Comparison of ENCODE assay signal across 1 worm cellular context in the genomic region with DNA sequence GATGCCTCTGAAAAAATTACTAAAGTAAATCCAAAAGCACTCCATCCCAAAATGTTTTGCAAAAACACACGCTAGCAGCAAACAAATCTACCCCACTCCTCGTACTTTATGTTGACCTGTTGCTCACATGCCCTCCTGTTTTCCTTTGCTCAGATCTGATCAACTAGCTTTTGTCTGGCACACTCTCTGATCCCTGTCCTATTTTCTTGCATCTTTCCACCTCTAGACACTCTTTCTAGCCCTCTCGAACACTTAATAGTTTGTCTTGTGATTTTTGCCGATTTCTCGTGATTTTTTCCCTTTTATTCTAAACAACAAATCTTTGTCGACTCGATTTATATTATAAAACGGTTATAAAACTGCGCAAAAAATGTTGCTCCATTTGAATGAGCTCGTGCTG.
TF ChIP-seq lines count a peak whose summit lies in the region.

A gene (plus strand): TSS at position 229 of the 400 bp plus-strand sequence.

TF ChIP-seq in whole organism, L1 larva, 84 proteins besides CTCF, POLR2A, EP300 and RAD21 (continued from another document):
- TF ChIP-seq C04F5.9 (tag; optimal IDR thresholded peaks at IDR 0.05; lab: Kevin White, UChicago) (no peak), lin-39 (tag; optimal IDR thresholded peaks at IDR 0.05; lab: Kevin White, UChicago) (no peak), fos-1 (tag; optimal IDR thresholded peaks at IDR 0.05; lab: Kevin White, UChicago) (no peak), zag-1 (tag; optimal IDR thresholded peaks at IDR 0.05; lab: Kevin White, UChicago) (no peak)
